Fruit fly (Drosophila melanogaster): ENCODE results near the gene brwl.

brwl gene

DNA sequence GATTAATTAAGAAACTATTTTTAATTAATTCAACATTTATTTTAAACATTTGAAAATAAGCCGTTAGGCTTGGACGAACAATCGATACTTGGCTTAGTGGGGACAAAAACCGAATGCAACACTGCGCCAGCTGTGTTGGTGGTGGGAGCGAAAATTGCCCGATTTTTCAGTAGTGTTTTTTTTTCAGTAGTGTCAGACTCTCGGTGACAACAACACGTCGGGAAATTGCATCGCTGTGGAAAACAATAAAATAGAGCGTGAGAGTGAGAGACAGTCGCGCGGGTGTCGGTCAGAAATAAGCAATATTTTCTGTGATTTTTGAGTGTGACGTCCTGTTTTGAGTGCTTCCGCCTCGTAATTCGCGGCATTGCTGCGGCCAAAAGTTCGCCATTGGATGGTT is 48.0 kb downstream of the brwl start (continued):
- TF ChIP-seq Xrp1 (GFP tag; IDR thresholded peaks at IDR 0.05) (no peak), dan (GFP tag; IDR thresholded peaks at IDR 0.05) (no peak), sisA (GFP tag; IDR thresholded peaks at IDR 0.05) (no peak), CG14965 (GFP tag; optimal IDR thresholded peaks at IDR 0.05; ENCODE audit: borderline replicate concordance) (no peak), trh (GFP tag; optimal IDR thresholded peaks at IDR 0.05) (no peak), repo (GFP tag; optimal IDR thresholded peaks at IDR 0.05) (peak; percentile 0), shn (GFP tag; optimal IDR thresholded peaks at IDR 0.05) (peak; percentile 63), vvl (GFP tag; IDR thresholded peaks at IDR 0.05) (peak; percentile 86), Fer3 (tag; optimal IDR thresholded peaks at IDR 0.05) (no peak), CG6813 (GFP tag; optimal IDR thresholded peaks at IDR 0.05) (no peak), NFAT (GFP tag; IDR thresholded peaks at IDR 0.05) (peak; percentile 61; the same call in 1 of the 2 replicates), knrl (GFP tag; IDR thresholded peaks at IDR 0.05; ENCODE audit: partially characterized antibody) (peak; percentile 71), ro (GFP tag; IDR thresholded peaks at IDR 0.05) (no peak), slbo (GFP tag; IDR thresholded peaks at IDR 0.05) (peak; percentile 71), CG6654 (GFP tag; optimal IDR thresholded peaks at IDR 0.05) (no peak), crc (GFP tag; optimal IDR thresholded peaks at IDR 0.05) (no peak), CG32772 (GFP tag; IDR thresholded peaks at IDR 0.05) (peak; percentile 94), CG1602 (GFP tag; optimal IDR thresholded peaks at IDR 0.05) (no peak), CG9797 (GFP tag; optimal IDR thresholded peaks at IDR 0.05) (peak; percentile 26), Rfx (GFP tag; IDR thresholded peaks at IDR 0.05) (peak; percentile 69), pzg (GFP tag; optimal IDR thresholded peaks at IDR 0.05) (peak; percentile 75), CG14441 (GFP tag; IDR thresholded peaks at IDR 0.05) (peak; percentile 16; the same call in 1 of the 2 replicates), CG34376 (GFP tag; optimal IDR thresholded peaks at IDR 0.05) (no peak), ind (GFP tag; optimal IDR thresholded peaks at IDR 0.05) (no peak), Fer1 (GFP tag; optimal IDR thresholded peaks at IDR 0.05) (peak; percentile 50), CG3838 (GFP tag; optimal IDR thresholded peaks at IDR 0.05) (peak; percentile 52), eve (GFP tag; optimal IDR thresholded peaks at IDR 0.05) (no peak), sug (tag; optimal IDR thresholded peaks at IDR 0.05) (peak; percentile 33), CG18011 (GFP tag; optimal IDR thresholded peaks at IDR 0.05) (peak; percentile 46), dmrt99B (tag; optimal IDR thresholded peaks at IDR 0.05) (no peak), Oli (tag; optimal IDR thresholded peaks at IDR 0.05) (no peak), yki (optimal IDR thresholded peaks at IDR 0.05) (no peak), Blimp-1 (GFP tag; optimal IDR thresholded peaks at IDR 0.05) (peak; percentile 21), Ets65A (GFP tag) (no peak), CG31388 (GFP tag; optimal IDR thresholded peaks at IDR 0.05) (no peak), CG18764 (GFP tag; optimal IDR thresholded peaks at IDR 0.05) (no peak), CG17829 (tag; optimal IDR thresholded peaks at IDR 0.05) (no peak), lola (GFP tag; optimal IDR thresholded peaks at IDR 0.05) (no peak), CG17612 (GFP tag; IDR thresholded peaks at IDR 0.05) (no peak), CG12744 (GFP tag; optimal IDR thresholded peaks at IDR 0.05) (peak; percentile 29), CG9876 (GFP tag; optimal IDR thresholded peaks at IDR 0.05) (no peak), CG12659 (GFP tag; optimal IDR thresholded peaks at IDR 0.05) (peak; percentile 80), Awh (GFP tag; IDR thresholded peaks at IDR 0.05) (0 out of 2 replicates have a peak, but pooled peaks have one; percentile 26), BEAF-32 (GFP tag; optimal IDR thresholded peaks at IDR 0.05) (peak; percentile 69), CG10543 (GFP tag; optimal IDR thresholded peaks at IDR 0.05) (peak; percentile 76), CG6791 (GFP tag; IDR thresholded peaks at IDR 0.05; ENCODE audit: partially characterized antibody) (peak; percentile 76), unc-4 (GFP tag; IDR thresholded peaks at IDR 0.05; ENCODE audit: partially characterized antibody) (peak; percentile 67), bigmax (GFP tag; optimal IDR thresholded peaks at IDR 0.05) (no peak), zen (tag; optimal IDR thresholded peaks at IDR 0.05) (peak; percentile 6), BtbVII (GFP tag; optimal IDR thresholded peaks at IDR 0.05) (peak; percentile 16), CG1024 (GFP tag; IDR thresholded peaks at IDR 0.05) (peak; percentile 26; the same call in 1 of the 2 replicates)
